Fruit fly (Drosophila melanogaster) whole organism: Measurements from ENCODE around the gene CG13359.

ENCODE experiments used
- CG8478 ChIP-seq: fragments of >200 bp; optimal IDR thresholded peaks from 2 replicates; lab custom pipeline; 2018; ENCODE audit warnings: inconsistent platforms
- Dll ChIP-seq: fragments of >200 bp; optimal IDR thresholded peaks from 2 replicates; lab custom pipeline; 2017
- EcR ChIP-seq, 2 experiments: fragments of >200 bp; optimal IDR thresholded peaks; 2 replicates each; lab custom pipeline; 2017; ENCODE audit warnings: missing biosample characterization in 2 of 2, missing genetic modification characterization in 2 of 2, missing genetic modification reagents in 2 of 2
- pan ChIP-seq: fragments of >200 bp; optimal IDR thresholded peaks from 2 replicates; lab custom pipeline; 2017
- psq ChIP-seq: fragments of >200 bp; optimal IDR thresholded peaks from 2 replicates; lab custom pipeline; 2017
- usp ChIP-seq: fragments of >200 bp; optimal IDR thresholded peaks from 2 replicates; lab custom pipeline; 2017; ENCODE audit warnings: missing biosample characterization, missing genetic modification characterization, mixed read lengths

CG13359 gene

dm6 chrX:803370-803769 is at the start of gene CG13359:
Gene CG13359 (minus strand): TSS chrX:803470.
- TF ChIP-seq psq (lab: Kevin White, UChicago) (no peak), usp (no peak), Dll (no peak), CG8478 (lab: Kevin White, UChicago) (no peak), EcR (GFP tag; optimal IDR thresholded peaks at IDR 0.05; lab: Kevin White, UChicago) (no peak), pan (no peak)

dm6 chrX:847057-847456 is 43.8 kb upstream of the CG13359 start, which contains the start of gene CG3713:
Gene CG3713 (minus strand): TSS chrX:847157.
- TF ChIP-seq psq (lab: Kevin White, UChicago) (no peak), usp (no peak)

dm6 chrX:844523-844922 is 41.3 kb upstream of the CG13359 start, which contains the start of gene CG14635:
Gene CG14635 (plus strand): TSS chrX:844823.
- no peak for TF ChIP-seq CG8478 (lab: Kevin White, UChicago)
- no peak for TF ChIP-seq psq (lab: Kevin White, UChicago)
- no peak for TF ChIP-seq usp
- TF ChIP-seq EcR (GFP tag; optimal IDR thresholded peaks at IDR 0.05; lab: Kevin White, UChicago), result no peak
- TF ChIP-seq Dll, result no peak
- no peak for TF ChIP-seq pan

dm6 chrX:843489-843888 is 40.2 kb upstream of the CG13359 start:
- TF ChIP-seq Dll, result no peak
- no peak for TF ChIP-seq psq (lab: Kevin White, UChicago)
- no peak for TF ChIP-seq EcR (GFP tag; optimal IDR thresholded peaks at IDR 0.05; lab: Kevin White, UChicago)
- no peak for TF ChIP-seq usp
- no peak for TF ChIP-seq CG8478 (lab: Kevin White, UChicago)
- TF ChIP-seq pan, result no peak

dm6 chrX:841941-842340 is 38.7 kb upstream of the CG13359 start:
- TF ChIP-seq EcR (GFP tag; optimal IDR thresholded peaks at IDR 0.05; lab: Kevin White, UChicago) (no peak), Dll (no peak), pan (no peak), usp (no peak), psq (lab: Kevin White, UChicago) (no peak), CG8478 (lab: Kevin White, UChicago) (no peak)

- TF ChIP-seq Dll (no peak), EcR (GFP tag; optimal IDR thresholded peaks at IDR 0.05; lab: Kevin White, UChicago) (no peak), usp (no peak), psq (lab: Kevin White, UChicago) (no peak), CG8478 (lab: Kevin White, UChicago) (no peak), pan (no peak)
These were observed 37.8 kb upstream of the CG13359 start for dm6 chrX:841038-841437.

dm6 chrX:838012-838411 is 34.7 kb upstream of the CG13359 start:
- no peak for TF ChIP-seq psq (lab: Kevin White, UChicago)
- no peak for TF ChIP-seq pan
- TF ChIP-seq usp, result no peak
- no peak for TF ChIP-seq Dll
- no peak for TF ChIP-seq CG8478 (lab: Kevin White, UChicago)
- TF ChIP-seq EcR (GFP tag; optimal IDR thresholded peaks at IDR 0.05; lab: Kevin White, UChicago), result no peak

- TF ChIP-seq psq (lab: Kevin White, UChicago) (no peak), usp (no peak), Dll (no peak), pan (no peak), EcR (GFP tag; optimal IDR thresholded peaks at IDR 0.05; lab: Kevin White, UChicago) (no peak), CG8478 (lab: Kevin White, UChicago) (no peak)
These were observed 32.9 kb upstream of the CG13359 start for dm6 chrX:835965-836690.

dm6 chrX:824961-825360 is 21.7 kb upstream of the CG13359 start:
- no peak for TF ChIP-seq EcR (GFP tag; optimal IDR thresholded peaks at IDR 0.05; lab: Kevin White, UChicago)

dm6 chrX:805907-806306 is 2.6 kb upstream of the CG13359 start, which contains the start of gene Sec22:
Gene Sec22 (plus strand): TSS chrX:806076.
- no peak for TF ChIP-seq Dll
- TF ChIP-seq pan, result no peak
- TF ChIP-seq CG8478 (lab: Kevin White, UChicago), result no peak
- TF ChIP-seq usp, result no peak
- no peak for TF ChIP-seq psq (lab: Kevin White, UChicago)
- no peak for TF ChIP-seq EcR (GFP tag; optimal IDR thresholded peaks at IDR 0.05; lab: Kevin White, UChicago)

dm6 chrX:804821-805220 is 1.6 kb upstream of the CG13359 start, which contains the start of gene CG13358:
Gene CG13358 (minus strand): TSS chrX:804921.
- no peak for TF ChIP-seq pan

- TF ChIP-seq CG8478 (lab: Kevin White, UChicago), result no peak
- no peak for TF ChIP-seq pan
- no peak for TF ChIP-seq usp
- TF ChIP-seq psq (lab: Kevin White, UChicago), result no peak
- TF ChIP-seq EcR (GFP tag; optimal IDR thresholded peaks at IDR 0.05; lab: Kevin White, UChicago), result no peak
- TF ChIP-seq Dll, result no peak
These were observed 2.0 kb downstream of the CG13359 start, which contains the start of gene Rbf for dm6 chrX:801157-801872. Gene Rbf (minus strand): TSS chrX:801479.

- TF ChIP-seq psq (lab: Kevin White, UChicago) (no peak), pan (no peak), Dll (no peak), CG8478 (lab: Kevin White, UChicago) (no peak), EcR (GFP tag; optimal IDR thresholded peaks at IDR 0.05; lab: Kevin White, UChicago) (no peak), usp (no peak)
These were observed 6.8 kb downstream of the CG13359 start for dm6 chrX:796397-796989.
